Worm (Caenorhabditis elegans) whole organism, L1 larva: Measurements from ENCODE around the gene T05C1.5.
A peak's percentile ranks its signal among the peaks of the same experiment; 100 is the strongest.

Source experiments
- Y116A8C.19 ChIP-seq: sonication (generic microtip); optimal IDR thresholded peaks from 2 replicates; lab custom pipeline; 2016; ENCODE audit warnings: missing compliant biosample characterization, missing genetic modification characterization, borderline replicate concordance
- alr-1 ChIP-seq: fragments of 200-800 bp; sonication (Bioruptor generic); optimal IDR thresholded peaks from 2 replicates; lab custom pipeline; 2018; ENCODE audit warnings: borderline replicate concordance, mild to moderate bottlenecking, missing genetic modification characterization, missing compliant biosample characterization
- ama-1 ChIP-seq: fragments of 150-350 bp; optimal IDR thresholded peaks from 2 replicates; lab custom pipeline; 2014
- blmp-1 ChIP-seq: fragments of 150-350 bp; optimal IDR thresholded peaks from 2 replicates; lab custom pipeline; 2014; ENCODE audit warnings: missing biosample characterization, missing genetic modification characterization
- ceh-63 ChIP-seq: fragments of 200-800 bp; sonication (Bioruptor generic); optimal IDR thresholded peaks from 2 replicates; lab custom pipeline; 2018; ENCODE audit warnings: mild to moderate bottlenecking, missing genetic modification characterization, missing compliant biosample characterization
- ceh-90 ChIP-seq: sonication (generic microtip); optimal IDR thresholded peaks from 2 replicates; lab custom pipeline; 2016; ENCODE audit warnings: missing genetic modification characterization, missing compliant biosample characterization
- dpl-1 ChIP-seq, 3 experiments: fragments of 150-350 bp in 2 of 3; sonication (generic microtip) in 1 of 3; optimal IDR thresholded peaks; 2 replicates each; lab custom pipeline; 2014 to 2017; ENCODE audit warnings: missing biosample characterization in 3 of 3, missing genetic modification characterization in 3 of 3, missing genetic modification reagents in 3 of 3
- efl-1 ChIP-seq, 4 experiments: fragments of 150-350 bp; optimal IDR thresholded peaks in 3 of 4; peaks in 1 of 4; 1 replicate in 1 of 4; 2 replicates in 3 of 4; lab custom pipeline; 2014; ENCODE audit warnings: missing biosample characterization in 2 of 4, missing genetic modification characterization in 2 of 4, missing genetic modification reagents in 2 of 4
- egl-27 ChIP-seq, 2 experiments: fragments of 150-350 bp in 1 of 2; sonication (generic microtip); optimal IDR thresholded peaks; 3 replicates each; lab custom pipeline; 2017 to 2018; ENCODE audit warnings: missing biosample characterization in 2 of 2, missing genetic modification characterization in 2 of 2, missing genetic modification reagents in 2 of 2
- hlh-17 ChIP-seq: fragments of 200-800 bp; sonication (Bioruptor generic); optimal IDR thresholded peaks from 2 replicates; lab custom pipeline; 2018; ENCODE audit warnings: missing genetic modification characterization, mild to moderate bottlenecking, missing compliant biosample characterization, moderate library complexity, borderline replicate concordance
- hlh-4 ChIP-seq: sonication (generic microtip); optimal IDR thresholded peaks from 2 replicates; lab custom pipeline; 2016; ENCODE audit warnings: mild to moderate bottlenecking, missing genetic modification characterization, missing compliant biosample characterization
- hpl-2 ChIP-seq: fragments of 150-350 bp; optimal IDR thresholded peaks from 2 replicates; lab custom pipeline; 2014; ENCODE audit warnings: missing biosample characterization, missing genetic modification reagents, missing genetic modification characterization
- irx-1 ChIP-seq: sonication (generic microtip); optimal IDR thresholded peaks from 2 replicates; lab custom pipeline; 2016; ENCODE audit warnings: missing genetic modification characterization, missing compliant biosample characterization
- isw-1 ChIP-seq: fragments of 200-800 bp; sonication (Bioruptor generic); IDR thresholded peaks from 2 replicates; pipeline ENCODE4 v1.3.6; 2022; ENCODE audit warnings: missing genetic modification characterization, missing compliant biosample characterization
- lin-13 ChIP-seq: fragments of 150-350 bp; optimal IDR thresholded peaks from 2 replicates; lab custom pipeline; 2014; ENCODE audit warnings: missing biosample characterization, missing genetic modification reagents, missing genetic modification characterization
- lin-14 ChIP-seq: fragments of 200-800 bp; sonication (Bioruptor generic); optimal IDR thresholded peaks from 2 replicates; lab custom pipeline; 2018; ENCODE audit warnings: mild to moderate bottlenecking, missing genetic modification characterization, moderate library complexity, missing compliant biosample characterization
- lin-15B ChIP-seq: fragments of 150-350 bp; sonication (generic microtip); optimal IDR thresholded peaks from 3 replicates; lab custom pipeline; 2014; ENCODE audit warnings: missing biosample characterization, missing genetic modification characterization
- lir-3 ChIP-seq: sonication (generic microtip); optimal IDR thresholded peaks from 2 replicates; lab custom pipeline; 2016; ENCODE audit warnings: mild to moderate bottlenecking, missing genetic modification characterization, moderate library complexity, missing compliant biosample characterization; ENCODE audit not compliant: poor library complexity
- lsy-2 ChIP-seq, 2 experiments: fragments of 150-350 bp; optimal IDR thresholded peaks; 2 replicates each; lab custom pipeline; 2014; ENCODE audit warnings: missing biosample characterization in 2 of 2, missing genetic modification characterization in 2 of 2
- mab-9 ChIP-seq: fragments of 200-800 bp; sonication (Bioruptor generic); IDR thresholded peaks from 2 replicates; pipeline ENCODE4 v1.3.6; 2022; ENCODE audit warnings: missing genetic modification reagents, missing genetic modification characterization, missing compliant biosample characterization
- mdl-1 ChIP-seq, 2 experiments: fragments of 150-350 bp; optimal IDR thresholded peaks; 2 replicates each; lab custom pipeline; 2014 to 2017; ENCODE audit warnings: missing biosample characterization in 2 of 2, missing genetic modification characterization in 2 of 2, inconsistent platforms in 1 of 2
- mef-2 ChIP-seq: fragments of 150-350 bp; optimal IDR thresholded peaks from 2 replicates; lab custom pipeline; 2014; ENCODE audit warnings: missing biosample characterization, missing genetic modification characterization
- mep-1 ChIP-seq: fragments of 150-350 bp; optimal IDR thresholded peaks from 2 replicates; lab custom pipeline; 2014; ENCODE audit warnings: missing biosample characterization, missing genetic modification characterization
- nhr-11 ChIP-seq: fragments of 150-350 bp; optimal IDR thresholded peaks from 2 replicates; lab custom pipeline; 2014; ENCODE audit warnings: missing biosample characterization, missing genetic modification characterization
- nhr-19 ChIP-seq: fragments of 200-800 bp; sonication (Bioruptor generic); conservative IDR thresholded peaks from 2 replicates; pipeline ENCODE4 v1.3.6; 2022; ENCODE audit warnings: missing genetic modification characterization, missing compliant biosample characterization
- nhr-20 ChIP-seq: sonication (generic microtip); optimal IDR thresholded peaks from 2 replicates; lab custom pipeline; 2016; ENCODE audit warnings: mild to moderate bottlenecking, missing genetic modification characterization, missing compliant biosample characterization
- nhr-237 ChIP-seq: fragments of 150-350 bp; optimal IDR thresholded peaks from 2 replicates; lab custom pipeline; 2014; ENCODE audit warnings: missing biosample characterization, missing genetic modification characterization
- nhr-28 ChIP-seq: fragments of 150-350 bp; optimal IDR thresholded peaks from 2 replicates; lab custom pipeline; 2014; ENCODE audit warnings: missing biosample characterization, missing genetic modification characterization
- nhr-47 ChIP-seq: sonication (generic microtip); optimal IDR thresholded peaks from 2 replicates; lab custom pipeline; 2016; ENCODE audit warnings: mild to moderate bottlenecking, missing genetic modification characterization, moderate library complexity, missing compliant biosample characterization
- nhr-71 ChIP-seq: sonication (generic microtip); optimal IDR thresholded peaks from 2 replicates; lab custom pipeline; 2016; ENCODE audit warnings: mild to moderate bottlenecking, missing genetic modification characterization, moderate library complexity, missing compliant biosample characterization
- nhr-76 ChIP-seq: sonication (generic microtip); optimal IDR thresholded peaks from 2 replicates; lab custom pipeline; 2017; ENCODE audit warnings: missing biosample characterization, missing genetic modification characterization
- pag-3 ChIP-seq: sonication (generic microtip); optimal IDR thresholded peaks from 2 replicates; lab custom pipeline; 2017; ENCODE audit warnings: missing genetic modification characterization, mild to moderate bottlenecking, missing compliant biosample characterization, antibody characterized with exemption, borderline replicate concordance; ENCODE audit not compliant: insufficient read depth
- rnt-1 ChIP-seq: sonication (generic microtip); optimal IDR thresholded peaks from 2 replicates; lab custom pipeline; 2016; ENCODE audit warnings: mild to moderate bottlenecking, missing genetic modification characterization, moderate library complexity, missing compliant biosample characterization
- skn-1 ChIP-seq: fragments of 150-350 bp; optimal IDR thresholded peaks from 2 replicates; lab custom pipeline; 2014; ENCODE audit warnings: missing biosample characterization, missing genetic modification characterization
- snpc-4 ChIP-seq: fragments of 150-350 bp; optimal IDR thresholded peaks from 2 replicates; lab custom pipeline; 2014; ENCODE audit warnings: missing biosample characterization, missing genetic modification characterization
- snu-23 ChIP-seq: sonication (generic microtip); optimal IDR thresholded peaks from 2 replicates; lab custom pipeline; 2016; ENCODE audit warnings: missing genetic modification characterization, missing compliant biosample characterization
- swsn-7 ChIP-seq: sonication (generic microtip); optimal IDR thresholded peaks from 2 replicates; lab custom pipeline; 2016; ENCODE audit warnings: missing genetic modification characterization, missing compliant biosample characterization
- tbx-2 ChIP-seq: sonication (generic microtip); optimal IDR thresholded peaks from 2 replicates; lab custom pipeline; 2016; ENCODE audit warnings: missing genetic modification characterization, missing compliant biosample characterization
- tlp-1 ChIP-seq: fragments of 150-350 bp; optimal IDR thresholded peaks from 2 replicates; lab custom pipeline; 2014; ENCODE audit warnings: missing biosample characterization, missing genetic modification characterization
- unc-130 ChIP-seq: fragments of 150-350 bp; optimal IDR thresholded peaks from 2 replicates; lab custom pipeline; 2017; ENCODE audit warnings: missing biosample characterization, missing genetic modification characterization, inconsistent platforms
- unc-62 ChIP-seq: fragments of 150-350 bp; optimal IDR thresholded peaks from 2 replicates; lab custom pipeline; 2014; ENCODE audit warnings: missing biosample characterization, missing genetic modification reagents, missing genetic modification characterization
- vab-15 ChIP-seq: sonication (generic microtip); optimal IDR thresholded peaks from 2 replicates; lab custom pipeline; 2017; ENCODE audit warnings: missing genotype, mild to moderate bottlenecking, missing genetic modification characterization, missing compliant biosample characterization
- xbp-1 ChIP-seq: sonication (generic microtip); optimal IDR thresholded peaks from 2 replicates; lab custom pipeline; 2016; ENCODE audit warnings: missing genetic modification characterization, missing compliant biosample characterization
- ztf-4 ChIP-seq: fragments of 150-350 bp; optimal IDR thresholded peaks from 2 replicates; lab custom pipeline; 2014; ENCODE audit warnings: missing biosample characterization, missing genetic modification characterization

T05C1.5 gene

DNA sequence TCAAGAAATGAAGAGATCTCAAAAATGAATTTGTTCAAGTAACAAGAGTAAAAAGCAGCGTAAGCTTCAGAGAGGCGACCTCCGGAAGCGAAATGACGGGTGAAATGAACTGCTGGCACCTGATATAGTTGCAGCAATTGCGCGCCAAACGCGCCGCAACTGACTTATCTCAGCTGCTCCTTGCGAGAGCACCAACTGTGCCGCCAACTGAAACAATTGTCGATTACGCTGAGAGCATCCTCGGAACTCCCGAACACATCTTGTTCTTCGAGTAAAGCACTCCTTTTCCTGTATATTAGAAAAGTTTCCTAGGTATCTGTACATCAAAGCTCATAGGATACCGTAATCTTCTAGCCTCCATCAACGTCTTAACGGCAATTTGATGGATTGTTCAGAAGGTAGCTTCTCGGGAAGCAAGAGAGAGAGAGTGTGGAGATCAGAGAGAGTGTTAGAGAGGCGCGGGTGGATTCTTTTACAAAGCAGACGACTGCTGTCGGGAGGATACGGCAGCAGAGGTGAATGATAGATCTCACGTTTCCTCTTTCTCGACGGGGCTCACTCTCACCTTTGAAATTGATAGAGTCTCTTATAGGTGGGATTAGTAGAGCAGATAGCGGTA lies 29.5 kb upstream of the T05C1.5 start:
- peak; percentile 53 for TF ChIP-seq nhr-71 (tag; lab: Kevin White, UChicago)
- TF ChIP-seq skn-1 (tag; lab: Kevin White, UChicago), result no peak
- no peak for TF ChIP-seq nhr-28 (tag; lab: Kevin White, UChicago)
- peak; percentile 77 for TF ChIP-seq lin-14 (GFP tag; lab: Kevin White, UChicago)
- no peak for TF ChIP-seq mep-1 (tag; lab: Kevin White, UChicago)
- TF ChIP-seq nhr-20 (tag; lab: Kevin White, UChicago), result peak; percentile 14
- TF ChIP-seq lsy-2 (tag; optimal IDR thresholded peaks at IDR 0.05; lab: Kevin White, UChicago), result peak in 1 of 2 experiments; percentile 25
- peak; percentile 70 for TF ChIP-seq rnt-1 (tag; lab: Kevin White, UChicago)
- no peak for TF ChIP-seq hlh-4
- TF ChIP-seq nhr-19 (GFP tag; lab: Robert Waterston, UW), result 0 out of 2 replicates have a peak, but pooled peaks have one; percentile 23
- TF ChIP-seq unc-130 (tag; lab: Kevin White, UChicago), result peak; percentile 16
- TF ChIP-seq mab-9, result no peak

ce11 chrII:4518300-4518907 lies 27.8 kb upstream of the T05C1.5 start, which contains the start of gene hlh-1:
Gene hlh-1, plus strand, starts transcription at chrII:4518574.
- no peak for TF ChIP-seq ama-1 (lab: Kevin White, UChicago)
- no peak for TF ChIP-seq tlp-1 (tag; lab: Kevin White, UChicago)
- no peak for TF ChIP-seq mdl-1 (tag; optimal IDR thresholded peaks at IDR 0.05; lab: Kevin White, UChicago)
- peak; percentile 82 for TF ChIP-seq rnt-1 (tag; lab: Kevin White, UChicago)
- no peak for TF ChIP-seq unc-62 (GFP tag; lab: Kevin White, UChicago)
- no peak for TF ChIP-seq irx-1
- TF ChIP-seq alr-1 (tag; lab: Kevin White, UChicago), result no peak
- no peak for TF ChIP-seq pag-3
- peak; percentile 23 for TF ChIP-seq swsn-7 (tag; lab: Kevin White, UChicago)
- TF ChIP-seq nhr-11 (tag; lab: Kevin White, UChicago), result no peak
- TF ChIP-seq Y116A8C.19 (tag; lab: Kevin White, UChicago), result no peak
- no peak for TF ChIP-seq hlh-17 (GFP tag; lab: Kevin White, UChicago)
- TF ChIP-seq egl-27 (tag; optimal IDR thresholded peaks at IDR 0.05; lab: Kevin White, UChicago), result no peak
- no peak for TF ChIP-seq hpl-2
- TF ChIP-seq nhr-20 (tag; lab: Kevin White, UChicago), result peak; percentile 21
- TF ChIP-seq nhr-76, result no peak
- peak; percentile 57 for TF ChIP-seq nhr-19 (GFP tag; lab: Robert Waterston, UW)
- no peak for TF ChIP-seq ztf-4
- TF ChIP-seq nhr-47 (tag; lab: Kevin White, UChicago), result no peak
- TF ChIP-seq snu-23 (GFP tag; lab: Kevin White, UChicago), result peak; percentile 53
- no peak for TF ChIP-seq dpl-1 (GFP tag; optimal IDR thresholded peaks at IDR 0.05; lab: Kevin White, UChicago)
- TF ChIP-seq nhr-237, result no peak
- peak; percentile 4 for TF ChIP-seq lin-13 (GFP tag; lab: Kevin White, UChicago)
- TF ChIP-seq nhr-71 (tag; lab: Kevin White, UChicago), result peak; percentile 79
- TF ChIP-seq lir-3 (tag; lab: Kevin White, UChicago), result no peak
- TF ChIP-seq tbx-2 (tag; lab: Kevin White, UChicago), result peak; percentile 18
- no peak for TF ChIP-seq lin-15B (tag; lab: Kevin White, UChicago)
- peak; percentile 15 for TF ChIP-seq unc-130 (tag; lab: Kevin White, UChicago)
- peak; percentile 31 for TF ChIP-seq vab-15 (tag; lab: Kevin White, UChicago)
- no peak for TF ChIP-seq xbp-1
- TF ChIP-seq efl-1 (optimal IDR thresholded peaks at IDR 0.05; lab: Kevin White, UChicago), result peak; percentile 16 to 18
- no peak for TF ChIP-seq efl-1 (GFP tag; optimal IDR thresholded peaks at IDR 0.05 in 1 of 2; lab: Kevin White, UChicago)
- TF ChIP-seq lin-14 (GFP tag; lab: Kevin White, UChicago), result peak; percentile 72
- TF ChIP-seq blmp-1 (tag; lab: Kevin White, UChicago), result no peak
- TF ChIP-seq mef-2 (tag; lab: Kevin White, UChicago), result no peak
- no peak for TF ChIP-seq snpc-4
- TF ChIP-seq mep-1 (tag; lab: Kevin White, UChicago), result no peak
- TF ChIP-seq hlh-4, result no peak
- TF ChIP-seq lsy-2 (tag; optimal IDR thresholded peaks at IDR 0.05; lab: Kevin White, UChicago), result peak; percentile 77 to 94
- no peak for TF ChIP-seq isw-1
- no peak for TF ChIP-seq ceh-63 (GFP tag; lab: Kevin White, UChicago)
- no peak for TF ChIP-seq ceh-90 (tag; lab: Kevin White, UChicago)
- TF ChIP-seq, all 84 proteins: peak for 13
